Fruit fly (Drosophila melanogaster): ENCODE data around the gene CG3386.

The CG3386 gene

dm6 chr3L:697055-697427, 14.8 kb upstream of the CG3386 start:
- TF ChIP-seq CG33017 (tag; optimal IDR thresholded peaks at IDR 0.05) (no peak), toe (GFP tag; optimal IDR thresholded peaks at IDR 0.05) (no peak), pad (GFP tag; optimal IDR thresholded peaks at IDR 0.05) (no peak), CG5204 (GFP tag; optimal IDR thresholded peaks at IDR 0.05) (no peak), CG11617 (GFP tag; optimal IDR thresholded peaks at IDR 0.05) (no peak), bab1 (GFP tag; optimal IDR thresholded peaks at IDR 0.05) (no peak), kay (GFP tag; ENCODE audit: borderline replicate concordance) (no peak), Hr96 (GFP tag; optimal IDR thresholded peaks at IDR 0.05) (no peak), CG1620 (GFP tag; optimal IDR thresholded peaks at IDR 0.05) (no peak), Clk (GFP tag; optimal IDR thresholded peaks at IDR 0.05) (no peak), Mnt (GFP tag; optimal IDR thresholded peaks at IDR 0.05) (no peak), cic (GFP tag; optimal IDR thresholded peaks at IDR 0.05) (no peak), ovo (GFP tag; optimal IDR thresholded peaks at IDR 0.05) (no peak), CG7045 (GFP tag; optimal IDR thresholded peaks at IDR 0.05) (no peak), CG14711 (tag; optimal IDR thresholded peaks at IDR 0.05) (no peak)

- TF ChIP-seq Crg-1 (GFP tag; optimal IDR thresholded peaks at IDR 0.05) (no peak), CG5204 (GFP tag; optimal IDR thresholded peaks at IDR 0.05) (peak; percentile 31), ovo (GFP tag; optimal IDR thresholded peaks at IDR 0.05) (no peak), Hr96 (GFP tag; optimal IDR thresholded peaks at IDR 0.05) (no peak), pad (GFP tag; optimal IDR thresholded peaks at IDR 0.05) (peak; percentile 11), CG11617 (GFP tag; optimal IDR thresholded peaks at IDR 0.05) (no peak), CG7045 (GFP tag; optimal IDR thresholded peaks at IDR 0.05) (peak; percentile 63), CG7101 (tag; optimal IDR thresholded peaks at IDR 0.05) (peak; percentile 58), CG14711 (tag; optimal IDR thresholded peaks at IDR 0.05) (peak; percentile 54), CG1620 (GFP tag; optimal IDR thresholded peaks at IDR 0.05) (no peak), toe (GFP tag; optimal IDR thresholded peaks at IDR 0.05) (no peak), bab1 (GFP tag; optimal IDR thresholded peaks at IDR 0.05) (no peak), cnc (optimal IDR thresholded peaks at IDR 0.05) (no peak), tj (GFP tag; optimal IDR thresholded peaks at IDR 0.05) (no peak), CG12768 (GFP tag; optimal IDR thresholded peaks at IDR 0.05) (peak; percentile 51), kay (GFP tag; ENCODE audit: borderline replicate concordance) (peak; percentile 32), Clk (GFP tag; optimal IDR thresholded peaks at IDR 0.05) (no peak), CG33017 (tag; optimal IDR thresholded peaks at IDR 0.05) (peak; percentile 58), Mnt (GFP tag; optimal IDR thresholded peaks at IDR 0.05) (no peak), cic (GFP tag; optimal IDR thresholded peaks at IDR 0.05) (no peak)
Measured at dm6 chr3L:696404-697054, 14.3 kb upstream of the CG3386 start.

dm6 chr3L:695510-695909, 13.2 kb upstream of the CG3386 start:
- TF ChIP-seq CG12768 (GFP tag; optimal IDR thresholded peaks at IDR 0.05) = no peak

- TF ChIP-seq bab1 (GFP tag; optimal IDR thresholded peaks at IDR 0.05) (peak; percentile 36), CG5204 (GFP tag; optimal IDR thresholded peaks at IDR 0.05) (no peak)
Measured at dm6 chr3L:692699-693098, 10.4 kb upstream of the CG3386 start, which contains the start of gene Vti1a. Gene Vti1a, minus strand, starts transcription at chr3L:692919.

dm6 chr3L:690031-690686, 7.9 kb upstream of the CG3386 start, which contains the start of the genes CG32483 and RabX6:
Gene CG32483, minus strand, starts transcription at chr3L:690081.
Gene RabX6, plus strand, starts transcription at chr3L:690517.
- TF ChIP-seq Clk (GFP tag; optimal IDR thresholded peaks at IDR 0.05) = no peak
- TF ChIP-seq cic (GFP tag; optimal IDR thresholded peaks at IDR 0.05) = no peak
- no peak for TF ChIP-seq CG33017 (tag; optimal IDR thresholded peaks at IDR 0.05)
- TF ChIP-seq bab1 (GFP tag; optimal IDR thresholded peaks at IDR 0.05) = peak; percentile 36
- TF ChIP-seq toe (GFP tag; optimal IDR thresholded peaks at IDR 0.05) = no peak
- no peak for TF ChIP-seq CG1620 (GFP tag; optimal IDR thresholded peaks at IDR 0.05)
- no peak for TF ChIP-seq CG12768 (GFP tag; optimal IDR thresholded peaks at IDR 0.05)
- no peak for TF ChIP-seq kay (GFP tag; ENCODE audit: borderline replicate concordance)
- TF ChIP-seq CG14711 (tag; optimal IDR thresholded peaks at IDR 0.05) = peak; percentile 73
- TF ChIP-seq Hr96 (GFP tag; optimal IDR thresholded peaks at IDR 0.05) = no peak
- TF ChIP-seq CG7101 (tag; optimal IDR thresholded peaks at IDR 0.05) = no peak
- TF ChIP-seq CG7045 (GFP tag; optimal IDR thresholded peaks at IDR 0.05) = no peak
- no peak for TF ChIP-seq Mnt (GFP tag; optimal IDR thresholded peaks at IDR 0.05)
- TF ChIP-seq ovo (GFP tag; optimal IDR thresholded peaks at IDR 0.05) = no peak
- no peak for TF ChIP-seq Crg-1 (GFP tag; optimal IDR thresholded peaks at IDR 0.05)
- TF ChIP-seq CG11617 (GFP tag; optimal IDR thresholded peaks at IDR 0.05) = no peak

dm6 chr3L:687858-688257, 5.6 kb upstream of the CG3386 start, which contains the start of gene hiro:
Gene hiro, minus strand, starts transcription at chr3L:687958.
- no peak for TF ChIP-seq ovo (GFP tag; optimal IDR thresholded peaks at IDR 0.05)
- no peak for TF ChIP-seq cnc (optimal IDR thresholded peaks at IDR 0.05)

dm6 chr3L:685441-685804, 3.2 kb upstream of the CG3386 start, which contains the start of gene ebd1:
Gene ebd1, minus strand, starts transcription at chr3L:685549.
- peak; percentile 25 for TF ChIP-seq Mnt (GFP tag; optimal IDR thresholded peaks at IDR 0.05)
- peak; percentile 30 for TF ChIP-seq pad (GFP tag; optimal IDR thresholded peaks at IDR 0.05)
- peak; percentile 52 for TF ChIP-seq CG14711 (tag; optimal IDR thresholded peaks at IDR 0.05)
- peak; percentile 31 for TF ChIP-seq tj (GFP tag; optimal IDR thresholded peaks at IDR 0.05)
- peak; percentile 92 for TF ChIP-seq ovo (GFP tag; optimal IDR thresholded peaks at IDR 0.05)
- no peak for TF ChIP-seq Hr96 (GFP tag; optimal IDR thresholded peaks at IDR 0.05)
- no peak for TF ChIP-seq CG5204 (GFP tag; optimal IDR thresholded peaks at IDR 0.05)

Data from whole organism, adult.